Worm (Caenorhabditis elegans): ENCODE data around the gene baz-2.

DNA sequence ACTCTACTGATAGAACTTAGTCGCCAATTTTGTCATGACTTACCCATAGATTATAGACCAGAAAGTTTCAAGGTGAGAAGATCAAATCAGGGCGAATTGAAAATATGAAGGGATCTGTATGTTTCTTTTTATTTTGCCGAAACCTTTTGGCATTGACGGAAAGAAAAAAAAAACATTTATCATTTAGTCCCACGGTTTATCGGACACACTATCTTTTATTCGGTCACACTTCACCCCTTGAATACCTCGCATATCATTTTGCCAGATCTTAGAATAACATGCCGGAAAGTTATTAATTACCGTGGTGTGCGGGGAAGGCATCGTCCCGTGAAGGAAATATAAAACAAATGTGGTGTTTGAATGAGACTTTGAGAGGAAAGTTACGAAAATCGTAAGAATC lies 10.8 kb downstream of the baz-2 start:
- TF ChIP-seq pha-4 (tag; optimal IDR thresholded peaks at IDR 0.05) (no peak), madf-10 (tag; optimal IDR thresholded peaks at IDR 0.05) (no peak)

Measured in whole organism, young adult.